Fruit fly (Drosophila melanogaster): ENCODE measurements around the gene CG12170.

DNA sequence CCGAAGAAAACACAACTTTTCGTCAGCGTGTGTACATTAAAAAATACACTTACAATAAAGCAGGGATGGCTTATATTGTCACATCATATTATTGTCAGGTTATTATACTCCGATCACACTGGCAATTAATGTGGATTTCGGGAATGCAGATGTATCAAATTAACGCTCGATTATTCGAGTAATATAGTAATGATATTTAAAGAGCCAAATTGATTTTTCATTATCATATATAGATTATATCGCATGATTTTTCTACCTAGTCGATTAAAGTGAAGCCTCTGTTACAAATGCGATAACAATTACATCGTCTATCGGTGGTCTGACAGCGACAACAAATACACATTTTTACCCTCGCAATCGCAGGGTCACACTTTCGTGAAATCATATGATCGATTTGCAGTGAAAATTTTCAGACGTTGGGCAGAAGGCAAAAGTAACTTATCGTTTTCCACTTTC lies 45.6 kb upstream of the CG12170 start, which contains the start of the genes noi and Vha26:
- TF ChIP-seq CG34367 (tag; optimal IDR thresholded peaks at IDR 0.05) (no peak), CG4496 (GFP tag; IDR thresholded peaks at IDR 0.05) (no peak)

Data from whole organism, pupa.